Worm (Caenorhabditis elegans): ENCODE data around the gene srlf-7.

DNA sequence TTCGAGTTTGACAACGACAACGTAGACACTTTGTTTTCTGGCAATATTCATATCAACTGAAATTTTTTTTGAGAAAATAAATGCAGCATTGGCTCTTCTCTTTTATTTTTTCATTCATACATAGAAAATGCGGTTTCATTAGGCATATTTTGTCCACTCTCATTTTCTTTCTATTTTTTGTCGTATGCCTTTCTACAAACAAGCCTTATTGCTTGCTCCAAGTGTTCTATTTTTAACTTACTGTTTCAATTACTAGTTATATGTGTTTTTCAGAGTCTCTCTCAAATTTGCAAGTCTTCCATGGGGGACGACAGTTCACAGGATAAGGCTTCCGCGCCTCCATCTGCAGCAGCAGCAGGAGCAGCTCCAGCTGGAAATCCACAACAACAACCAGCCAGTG lies 16.9 kb downstream of the srlf-7 start, which contains the start of gene kcc-1:
- TF ChIP-seq lsy-2 (tag; optimal IDR thresholded peaks at IDR 0.05) (no peak), pha-4 (GFP tag; IDR thresholded peaks at IDR 0.05) (no peak), pha-4 (tag; optimal IDR thresholded peaks at IDR 0.05) (no peak), rbr-2 (tag; optimal IDR thresholded peaks at IDR 0.05) (no peak), madf-9 (GFP tag; conservative IDR thresholded peaks at IDR 0.05) (no peak), R02D3.7 (tag; optimal IDR thresholded peaks at IDR 0.05) (no peak), daf-16 (GFP tag; optimal IDR thresholded peaks at IDR 0.05) (no peak), daf-16 (tag; optimal IDR thresholded peaks at IDR 0.05) (no peak), lin-29 (GFP tag; IDR thresholded peaks at IDR 0.05) (no peak), ceh-44 (GFP tag; IDR thresholded peaks at IDR 0.05) (no peak)
